Fruit fly (Drosophila melanogaster): ENCODE measurements around the gene Mco1.

Mco1 gene

DNA sequence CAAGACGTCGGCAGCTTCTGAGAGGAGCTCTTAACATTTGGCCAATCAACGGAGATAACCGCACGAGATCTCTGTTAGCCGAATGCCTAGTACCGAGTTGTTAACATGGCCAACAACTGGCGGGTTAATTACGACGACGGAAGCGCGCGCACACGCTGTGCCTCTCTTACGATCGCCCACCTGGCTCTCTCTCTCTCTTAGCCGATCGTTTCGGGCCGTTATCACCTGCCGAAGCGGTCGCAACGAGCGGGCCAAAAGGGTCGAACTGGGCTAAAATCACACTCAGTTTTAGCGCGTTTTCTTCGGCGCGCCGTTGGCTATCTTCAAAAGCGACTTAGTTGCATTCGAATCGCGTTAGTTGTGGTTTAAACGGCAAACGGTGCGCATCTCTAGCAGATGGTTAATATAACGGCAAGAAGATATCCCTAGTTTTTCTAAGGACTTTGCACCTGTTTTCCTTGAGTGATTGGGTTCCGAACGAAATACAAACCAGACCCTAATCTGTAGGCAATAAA, at the start of gene Mco1:
TSS of gene Mco1 (plus strand) at position 345 of the 515 bp plus-strand sequence.
- no peak for TF ChIP-seq CG16779 (tag; optimal IDR thresholded peaks at IDR 0.05)
- TF ChIP-seq dsx (GFP tag; optimal IDR thresholded peaks at IDR 0.05; ENCODE audit: poor library complexity, severe bottlenecking): peak; percentile 78

dm6 chr2L:9367340-9367739, 49.0 kb upstream of the Mco1 start, which contains the start of gene CG34181:
Gene CG34181, plus strand, starts transcription at chr2L:9367640.
- TF ChIP-seq fkh (GFP tag; optimal IDR thresholded peaks at IDR 0.05) (no peak), CG11902 (GFP tag; optimal IDR thresholded peaks at IDR 0.05) (no peak), dsx (GFP tag; optimal IDR thresholded peaks at IDR 0.05; ENCODE audit: poor library complexity, severe bottlenecking) (no peak), Eip78C (GFP tag) (no peak), CG31627 (GFP tag; optimal IDR thresholded peaks at IDR 0.05) (no peak), Sox15 (GFP tag; optimal IDR thresholded peaks at IDR 0.05) (no peak), Blimp-1 (GFP tag; optimal IDR thresholded peaks at IDR 0.05) (no peak), CG4318 (GFP tag; optimal IDR thresholded peaks at IDR 0.05) (no peak)

DNA sequence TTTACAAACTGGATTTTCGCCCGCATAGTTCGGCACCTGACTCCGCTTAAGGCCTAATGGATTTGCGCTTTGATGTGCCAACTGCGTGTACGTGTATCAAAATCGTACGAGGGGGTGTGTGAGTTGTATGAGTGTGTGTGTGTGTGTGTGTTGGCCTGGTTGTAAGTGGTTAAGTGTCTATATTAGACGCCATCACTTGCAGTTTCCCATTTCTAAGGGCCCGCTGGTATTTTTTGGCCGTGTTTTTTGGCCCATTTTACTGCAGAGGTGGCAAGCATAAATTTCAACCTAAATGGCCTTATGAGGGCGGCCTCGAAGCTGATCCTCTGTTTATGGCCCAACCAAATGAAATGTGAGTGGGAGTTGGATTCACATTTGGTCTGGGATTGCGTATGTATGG, 46.7 kb upstream of the Mco1 start:
- TF ChIP-seq achi (GFP tag; optimal IDR thresholded peaks at IDR 0.05): no peak
- TF ChIP-seq CG11294 (GFP tag; IDR thresholded peaks at IDR 0.05): no peak
- TF ChIP-seq dsx (GFP tag; optimal IDR thresholded peaks at IDR 0.05; ENCODE audit: poor library complexity, severe bottlenecking): no peak
- no peak for TF ChIP-seq Sox102F (GFP tag; optimal IDR thresholded peaks at IDR 0.05)
- TF ChIP-seq CG15336 (GFP tag; IDR thresholded peaks at IDR 0.05): no peak

DNA sequence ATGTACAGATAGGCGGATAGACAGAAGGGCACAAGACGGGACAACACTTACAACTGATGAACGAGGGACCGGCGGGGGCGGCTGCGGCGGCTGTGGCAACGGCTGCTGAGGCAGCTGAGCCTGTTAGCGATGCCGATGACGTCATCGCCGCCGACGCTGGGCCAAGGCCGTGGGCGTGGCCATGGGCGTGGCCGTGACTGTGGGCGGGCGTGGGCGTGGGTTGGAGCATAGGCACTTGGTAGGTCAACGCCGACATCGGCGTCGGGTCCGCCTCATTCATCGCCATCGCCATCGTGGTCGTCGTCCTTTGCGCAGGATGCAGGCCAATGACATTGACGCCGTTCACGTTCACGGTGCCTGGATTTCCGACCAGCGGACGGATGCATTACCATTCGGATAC, 38.6 kb upstream of the Mco1 start:
- no peak for TF ChIP-seq Hr4 (GFP tag; optimal IDR thresholded peaks at IDR 0.05)
- TF ChIP-seq CG8319 (GFP tag; optimal IDR thresholded peaks at IDR 0.05): no peak
- no peak for TF ChIP-seq spab (GFP tag; optimal IDR thresholded peaks at IDR 0.05)
- TF ChIP-seq CG7368 (GFP tag; optimal IDR thresholded peaks at IDR 0.05): no peak

- TF ChIP-seq spab (GFP tag; optimal IDR thresholded peaks at IDR 0.05) (no peak), Eip78C (GFP tag) (peak; percentile 50)
Observed at dm6 chr2L:9386270-9386669, 30.1 kb upstream of the Mco1 start.

DNA sequence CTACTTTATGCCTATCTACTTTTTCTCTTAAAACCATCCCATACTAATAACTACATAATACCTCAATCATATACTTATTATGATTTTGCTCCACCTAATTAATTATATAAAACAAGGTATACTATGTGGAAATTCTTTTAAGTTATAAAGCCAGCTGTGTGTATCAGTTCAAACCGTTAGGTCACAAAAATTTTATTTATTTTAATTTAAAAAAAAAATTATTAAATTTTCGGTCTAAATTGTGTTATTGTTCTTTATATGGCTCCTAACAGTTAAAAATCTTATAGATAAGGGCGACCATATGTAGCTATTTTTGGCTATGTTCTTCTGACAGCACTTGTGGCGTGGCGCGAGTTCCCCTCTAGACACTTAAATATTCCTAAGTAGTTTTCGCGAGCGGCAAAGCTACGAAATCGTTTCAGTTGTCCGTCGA, 29.1 kb upstream of the Mco1 start, which contains the start of gene Aldh:
TSS of gene Aldh (plus strand) at position 150 of the 433 bp plus-strand sequence.
- TF ChIP-seq cyc (GFP tag; optimal IDR thresholded peaks at IDR 0.05) (no peak), CG15336 (GFP tag; IDR thresholded peaks at IDR 0.05) (peak; percentile 65), CG3919 (GFP tag; optimal IDR thresholded peaks at IDR 0.05) (peak; percentile 35), topi (GFP tag; optimal IDR thresholded peaks at IDR 0.05) (no peak), Eip75B (GFP tag; optimal IDR thresholded peaks at IDR 0.05) (no peak), pdm3 (GFP tag; optimal IDR thresholded peaks at IDR 0.05) (peak; percentile 63), esn (GFP tag; optimal IDR thresholded peaks at IDR 0.05) (no peak), Hr4 (GFP tag; optimal IDR thresholded peaks at IDR 0.05) (no peak), CG6792 (GFP tag; optimal IDR thresholded peaks at IDR 0.05) (no peak), CG31627 (GFP tag; optimal IDR thresholded peaks at IDR 0.05) (no peak), CG10669 (GFP tag; optimal IDR thresholded peaks at IDR 0.05) (peak; percentile 60), Ets96B (tag; optimal IDR thresholded peaks at IDR 0.05) (peak; percentile 75), lz (GFP tag; optimal IDR thresholded peaks at IDR 0.05) (no peak), CG4318 (GFP tag; optimal IDR thresholded peaks at IDR 0.05) (peak; percentile 52), CG8119 (GFP tag; IDR thresholded peaks at IDR 0.05) (peak; percentile 57; the same call in 1 of the 3 replicates), Sox15 (GFP tag; optimal IDR thresholded peaks at IDR 0.05) (no peak), CG6854 (GFP tag; optimal IDR thresholded peaks at IDR 0.05) (no peak), CG6276 (GFP tag; optimal IDR thresholded peaks at IDR 0.05) (peak; percentile 60), CG8632 (GFP tag; optimal IDR thresholded peaks at IDR 0.05) (peak; percentile 60), CG16779 (tag; optimal IDR thresholded peaks at IDR 0.05) (no peak), CG8319 (GFP tag; optimal IDR thresholded peaks at IDR 0.05) (no peak), CG32006 (GFP tag; optimal IDR thresholded peaks at IDR 0.05) (peak; percentile 79), svp (GFP tag) (peak; percentile 54), CG6163 (GFP tag; IDR thresholded peaks at IDR 0.05) (no peak), Hr38 (GFP tag; optimal IDR thresholded peaks at IDR 0.05) (no peak), vri (GFP tag; optimal IDR thresholded peaks at IDR 0.05) (no peak), Lpt (GFP tag; optimal IDR thresholded peaks at IDR 0.05) (no peak), acj6 (GFP tag; optimal IDR thresholded peaks at IDR 0.05) (peak; percentile 69), Hr39 (GFP tag; optimal IDR thresholded peaks at IDR 0.05) (no peak), Gug (GFP tag; IDR thresholded peaks at IDR 0.05) (peak; percentile 53), CG6808 (GFP tag; optimal IDR thresholded peaks at IDR 0.05) (peak; percentile 53)
